Fruit fly (Drosophila melanogaster) whole organism, embryonic: ENCODE measurements around the gene CG31098.

Experiments used
- CG11723 ChIP-seq: fragments of 200-800 bp; sonication (Bioruptor generic); optimal IDR thresholded peaks from 2 replicates; lab custom pipeline; 2017; ENCODE audit warnings: missing biosample characterization, mild to moderate bottlenecking, missing genetic modification characterization
- CG12071 ChIP-seq: fragments of 200-800 bp; sonication (Bioruptor generic); optimal IDR thresholded peaks from 3 replicates; lab custom pipeline; 2018; ENCODE audit warnings: missing biosample characterization, mild to moderate bottlenecking, missing genetic modification characterization
- CG13296 ChIP-seq: fragments of 200-800 bp; sonication (Bioruptor generic); optimal IDR thresholded peaks from 3 replicates; lab custom pipeline; 2018; ENCODE audit warnings: missing biosample characterization, mild to moderate bottlenecking, missing genetic modification characterization
- CG13894 ChIP-seq: fragments of 200-800 bp; sonication (Bioruptor generic); optimal IDR thresholded peaks from 3 replicates; lab custom pipeline; 2018; ENCODE audit warnings: missing biosample characterization, mild to moderate bottlenecking, missing genetic modification characterization, moderate library complexity
- CG15073 ChIP-seq: fragments of 200-800 bp; sonication (Bioruptor generic); optimal IDR thresholded peaks from 2 replicates; lab custom pipeline; 2016; ENCODE audit warnings: missing biosample characterization, missing genetic modification characterization
- CG1647 ChIP-seq: fragments of 200-800 bp; sonication (Bioruptor generic); optimal IDR thresholded peaks from 3 replicates; lab custom pipeline; 2016; ENCODE audit warnings: missing biosample characterization, missing genetic modification characterization
- CG2116 ChIP-seq: fragments of 200-800 bp; sonication (Bioruptor generic); optimal IDR thresholded peaks from 3 replicates; lab custom pipeline; 2018; ENCODE audit warnings: missing biosample characterization, mild to moderate bottlenecking, missing genetic modification characterization
- CG2678 ChIP-seq: fragments of 200-800 bp; sonication (Bioruptor generic); optimal IDR thresholded peaks from 3 replicates; lab custom pipeline; 2019; ENCODE audit warnings: missing biosample characterization, mild to moderate bottlenecking, missing genetic modification characterization, moderate library complexity
- CG3281 ChIP-seq: fragments of 200-800 bp; sonication (Bioruptor generic); optimal IDR thresholded peaks from 3 replicates; lab custom pipeline; 2017; ENCODE audit warnings: missing biosample characterization, mild to moderate bottlenecking, missing genetic modification characterization
- CG34376 ChIP-seq: fragments of 200-800 bp; sonication (Bioruptor generic); optimal IDR thresholded peaks from 2 replicates; lab custom pipeline; 2018; ENCODE audit warnings: missing biosample characterization, mild to moderate bottlenecking, missing genetic modification characterization
- CG4328 ChIP-seq: fragments of 200-800 bp; sonication (Bioruptor generic); optimal IDR thresholded peaks from 3 replicates; lab custom pipeline; 2017; ENCODE audit warnings: missing biosample characterization, missing genetic modification reagents, missing genetic modification characterization
- CG4617 ChIP-seq: fragments of 200-800 bp; sonication (Bioruptor generic); optimal IDR thresholded peaks from 3 replicates; lab custom pipeline; 2016; ENCODE audit warnings: missing biosample characterization, missing genetic modification characterization, borderline replicate concordance
- CG7987 ChIP-seq: fragments of 200-800 bp; sonication (Bioruptor generic); optimal IDR thresholded peaks from 2 replicates; lab custom pipeline; 2018; ENCODE audit warnings: missing biosample characterization, mild to moderate bottlenecking, missing genetic modification characterization, moderate library complexity
- CG8944 ChIP-seq: fragments of 200-800 bp; sonication (Bioruptor generic); optimal IDR thresholded peaks from 3 replicates; lab custom pipeline; 2016; ENCODE audit warnings: missing biosample characterization, missing genetic modification characterization
- D19B ChIP-seq: fragments of 200-800 bp; sonication (Bioruptor generic); optimal IDR thresholded peaks from 2 replicates; lab custom pipeline; 2017; ENCODE audit warnings: missing biosample characterization, mild to moderate bottlenecking, missing genetic modification characterization
- Eip74EF ChIP-seq, 2 experiments: fragments of 200-800 bp in 1 of 2; fragments of >200 bp in 1 of 2; sonication (Bioruptor generic) in 1 of 2; optimal IDR thresholded peaks; 2 replicates each; lab custom pipeline; 2017 to 2019; ENCODE audit warnings: missing biosample characterization in 2 of 2, missing genetic modification characterization in 2 of 2, mild to moderate bottlenecking in 1 of 2, moderate library complexity in 1 of 2
- GATAe ChIP-seq: fragments of 200-800 bp; sonication (Bioruptor generic); conservative IDR thresholded peaks from 2 replicates; pipeline ENCODE4 v1.3.6; 2022; ENCODE audit warnings: missing biosample characterization, missing genetic modification characterization
- Lim3 ChIP-seq: fragments of 200-800 bp; sonication (Bioruptor generic); IDR thresholded peaks from 2 replicates; pipeline ENCODE4 v1.3.6; 2022; ENCODE audit warnings: missing biosample characterization, missing genetic modification characterization
- Med ChIP-seq: fragments of 200-800 bp; sonication (Bioruptor generic); peaks from one replicate; lab custom pipeline; 2016; ENCODE audit warnings: missing biosample characterization, missing genetic modification characterization, mild to moderate bottlenecking, inconsistent platforms, moderate library complexity
- Nf-YA ChIP-seq: fragments of 200-800 bp; sonication (Bioruptor generic); IDR thresholded peaks from 2 replicates; pipeline ENCODE4 v1.3.6; 2022; ENCODE audit warnings: missing biosample characterization, missing genetic modification characterization
- Pdp1 ChIP-seq, 2 experiments: fragments of 200-800 bp; sonication (Bioruptor generic); optimal IDR thresholded peaks; 3 replicates each; lab custom pipeline; 2016; ENCODE audit warnings: missing biosample characterization in 2 of 2, missing genetic modification characterization in 2 of 2, mild to moderate bottlenecking in 1 of 2, moderate library complexity in 1 of 2
- Six4 ChIP-seq: fragments of 200-800 bp; sonication (Bioruptor generic); optimal IDR thresholded peaks from 2 replicates; lab custom pipeline; 2016; ENCODE audit warnings: missing biosample characterization, missing genetic modification characterization
- Trl ChIP-seq, 3 experiments: fragments of >200 bp in 2 of 3; fragments of 200-800 bp in 1 of 3; sonication (Bioruptor generic) in 1 of 3; optimal IDR thresholded peaks; 2 replicates in 1 of 3; 3 replicates in 2 of 3; lab custom pipeline; 2016 to 2017; ENCODE audit warnings: missing biosample characterization in 1 of 3, missing genetic modification characterization in 1 of 3
- en ChIP-seq: fragments of 200-800 bp; sonication (Bioruptor generic); optimal IDR thresholded peaks from 2 replicates; lab custom pipeline; 2016; ENCODE audit warnings: missing biosample characterization, missing genetic modification characterization
- exex ChIP-seq: fragments of 200-800 bp; sonication (Bioruptor generic); optimal IDR thresholded peaks from 4 replicates; lab custom pipeline; 2018; ENCODE audit warnings: missing biosample characterization, mild to moderate bottlenecking, missing genetic modification characterization, moderate library complexity
- grn ChIP-seq: fragments of 200-800 bp; sonication (Bioruptor generic); optimal IDR thresholded peaks from 3 replicates; lab custom pipeline; 2017; ENCODE audit warnings: missing biosample characterization, missing genetic modification characterization
- hkb ChIP-seq, 2 experiments: fragments of 200-800 bp in 1 of 2; fragments of >200 bp in 1 of 2; sonication (Bioruptor generic) in 1 of 2; IDR thresholded peaks in 1 of 2; optimal IDR thresholded peaks in 1 of 2; 2 replicates each; pipeline versions ENCODE4 v1.3.6 to Lab custom; 2017 to 2022; ENCODE audit warnings: missing biosample characterization in 1 of 2, missing genetic modification characterization in 1 of 2
- jigr1 ChIP-seq: fragments of 200-800 bp; sonication (Bioruptor generic); IDR thresholded peaks from 3 replicates; pipeline ENCODE4 v1.3.6; 2022; ENCODE audit warnings: missing biosample characterization, missing genetic modification characterization
- lab ChIP-seq: fragments of 200-800 bp; sonication (Bioruptor generic); optimal IDR thresholded peaks from 3 replicates; lab custom pipeline; 2017; ENCODE audit warnings: missing biosample characterization, missing genetic modification characterization, mild to moderate bottlenecking, moderate library complexity, missing genetic modification reagents
- lilli ChIP-seq: fragments of 200-800 bp; sonication (Bioruptor generic); optimal IDR thresholded peaks from 3 replicates; lab custom pipeline; 2016; ENCODE audit warnings: missing biosample characterization, missing genetic modification characterization
- mirr ChIP-seq: fragments of 200-800 bp; sonication (Bioruptor generic); optimal IDR thresholded peaks from 3 replicates; lab custom pipeline; 2018; ENCODE audit warnings: missing biosample characterization, mild to moderate bottlenecking, missing genetic modification characterization
- nerfin-2 ChIP-seq: fragments of 200-800 bp; sonication (Bioruptor generic); IDR thresholded peaks from 2 replicates; pipeline ENCODE4 v1.3.6; 2022; ENCODE audit warnings: missing biosample characterization, missing genetic modification characterization; ENCODE audit not compliant: partially characterized antibody
- oc ChIP-seq: fragments of 200-800 bp; sonication (Bioruptor generic); optimal IDR thresholded peaks from 2 replicates; lab custom pipeline; 2018; ENCODE audit warnings: missing biosample characterization, mild to moderate bottlenecking, missing genetic modification characterization, moderate library complexity
- sd ChIP-seq: fragments of 200-800 bp; sonication (Bioruptor generic); optimal IDR thresholded peaks from 3 replicates; lab custom pipeline; 2018; ENCODE audit warnings: missing biosample characterization, mild to moderate bottlenecking, missing genetic modification characterization, moderate library complexity
- shn ChIP-seq: fragments of 200-800 bp; sonication (Bioruptor generic); optimal IDR thresholded peaks from 3 replicates; lab custom pipeline; 2016; ENCODE audit warnings: missing biosample characterization, missing genetic modification characterization
- sug ChIP-seq: fragments of 200-800 bp; optimal IDR thresholded peaks from 2 replicates; lab custom pipeline; 2019; ENCODE audit warnings: missing biosample characterization, mild to moderate bottlenecking, missing genetic modification characterization, moderate library complexity
- ttk ChIP-seq: fragments of 200-800 bp; sonication (Bioruptor generic); IDR thresholded peaks from 2 replicates; pipeline ENCODE4 v2.1.2; 2022; ENCODE audit warnings: missing biosample characterization, missing genetic modification characterization

Gene CG31098

DNA sequence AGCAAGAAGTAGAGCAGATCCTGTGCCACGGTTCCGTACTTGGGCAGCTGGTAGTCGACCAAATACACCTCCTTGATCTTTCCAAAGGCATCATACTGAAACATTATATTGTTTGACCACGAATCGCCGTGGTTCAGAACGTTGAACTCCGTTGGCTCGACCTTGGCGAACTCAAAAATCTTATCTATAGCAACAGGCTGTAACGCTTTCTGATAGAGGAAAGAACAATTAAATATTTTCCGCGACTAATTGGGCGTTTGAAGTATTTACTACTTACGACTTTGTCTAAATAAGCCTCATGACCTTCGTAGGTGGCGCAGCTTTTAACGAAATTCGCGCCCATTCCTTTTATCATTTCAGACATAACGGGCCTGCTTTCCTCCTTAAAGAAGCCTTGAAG is 28.9 kb upstream of the CG31098 start:
- no peak for TF ChIP-seq oc (tag; lab: Kevin White, UChicago)
- no peak for TF ChIP-seq CG15073 (GFP tag; lab: Kevin White, UChicago)
- no peak for TF ChIP-seq lilli (GFP tag; lab: Kevin White, UChicago)
- TF ChIP-seq CG8944 (GFP tag; lab: Kevin White, UChicago), result no peak
- TF ChIP-seq exex (tag; lab: Kevin White, UChicago), result peak; percentile 65
- no peak for TF ChIP-seq CG7987 (GFP tag; lab: Kevin White, UChicago)
- TF ChIP-seq, all 482 proteins: peak for 1

dm6 chr3R:25320898-25321297 is 28.1 kb upstream of the CG31098 start:
- TF ChIP-seq GATAe (GFP tag; lab: Robert Waterston, UW), result 0 out of 2 replicates have a peak, but pooled peaks have one; percentile 40
- peak; percentile 33 for TF ChIP-seq Med (GFP tag; lab: Kevin White, UChicago)
- TF ChIP-seq CG2116 (GFP tag; lab: Kevin White, UChicago), result no peak
- peak in 1 of 2 experiments; percentile 1 for TF ChIP-seq Trl (optimal IDR thresholded peaks at IDR 0.05; lab: Kevin White, UChicago)
- no peak for TF ChIP-seq Trl (GFP tag; optimal IDR thresholded peaks at IDR 0.05; lab: Kevin White, UChicago)
- TF ChIP-seq CG4617 (GFP tag; lab: Kevin White, UChicago), result no peak
- TF ChIP-seq sd (tag; lab: Kevin White, UChicago), result peak; percentile 91
- TF ChIP-seq ttk (GFP tag; lab: Robert Waterston, UW), result no peak
- TF ChIP-seq CG4328 (GFP tag; lab: Kevin White, UChicago), result no peak
- TF ChIP-seq grn, result peak; percentile 69
- no peak for TF ChIP-seq en
- peak; percentile 14 for TF ChIP-seq lab (GFP tag; lab: Kevin White, UChicago)
- TF ChIP-seq Lim3 (GFP tag; lab: Robert Waterston, UW), result 0 out of 2 replicates have a peak, but pooled peaks have one; percentile 26
- TF ChIP-seq CG1647, result no peak
- TF ChIP-seq mirr (GFP tag; lab: Kevin White, UChicago), result peak; percentile 36
- peak; percentile 86 for TF ChIP-seq sug (tag; lab: Kevin White, UChicago)
- TF ChIP-seq exex (tag; lab: Kevin White, UChicago), result peak; percentile 84

- TF ChIP-seq Eip74EF (GFP tag; optimal IDR thresholded peaks at IDR 0.05; lab: Kevin White, UChicago), result peak in 1 of 2 experiments; percentile 7
- no peak for TF ChIP-seq jigr1 (GFP tag; lab: Robert Waterston, UW)
- TF ChIP-seq oc (tag; lab: Kevin White, UChicago), result no peak
- TF ChIP-seq CG13894 (tag; lab: Kevin White, UChicago), result peak; percentile 67
- TF ChIP-seq CG13296, result peak; percentile 46
- no peak for TF ChIP-seq nerfin-2 (GFP tag; lab: Robert Waterston, UW)
- TF ChIP-seq mirr (GFP tag; lab: Kevin White, UChicago), result peak; percentile 30
- peak in 1 of 2 experiments; percentile 54 for TF ChIP-seq Pdp1 (GFP tag; optimal IDR thresholded peaks at IDR 0.05; lab: Kevin White, UChicago)
- TF ChIP-seq shn, result no peak
- peak; percentile 1 for TF ChIP-seq CG3281 (GFP tag; lab: Kevin White, UChicago)
- TF ChIP-seq CG34376 (GFP tag; lab: Kevin White, UChicago), result peak; percentile 3
- peak; percentile 86 for TF ChIP-seq D19B (GFP tag; lab: Kevin White, UChicago)
- peak; percentile 69 for TF ChIP-seq sug (tag; lab: Kevin White, UChicago)
- no peak for TF ChIP-seq CG11723
- TF ChIP-seq Six4, result no peak
- peak; percentile 20 for TF ChIP-seq CG12071 (GFP tag; lab: Kevin White, UChicago)
- peak; percentile 43 for TF ChIP-seq CG2678
- no peak for TF ChIP-seq hkb (optimal IDR thresholded peaks at IDR 0.05; lab: Kevin White, UChicago)
- no peak for TF ChIP-seq hkb (GFP tag; IDR thresholded peaks at IDR 0.05; lab: Robert Waterston, UW)
- no peak for TF ChIP-seq Nf-YA (GFP tag; lab: Robert Waterston, UW)
Measured at dm6 chr3R:25320051-25320705, 27.4 kb upstream of the CG31098 start, which contains the start of gene CG10560. Gene CG10560, minus strand, starts transcription at chr3R:25320101.
